Worm (Caenorhabditis elegans): Measurements from ENCODE around the gene glb-34.

ce11 chrIV:14599321-14599720, 26.8 kb upstream of the glb-34 start:
- no peak for TF ChIP-seq fkh-8 (tag; optimal IDR thresholded peaks at IDR 0.05)
- TF ChIP-seq ztf-11 (tag; optimal IDR thresholded peaks at IDR 0.05) = no peak
- no peak for TF ChIP-seq ztf-4 (tag; optimal IDR thresholded peaks at IDR 0.05)
- TF ChIP-seq egl-27 (tag; optimal IDR thresholded peaks at IDR 0.05) = no peak
- TF ChIP-seq fos-1 (tag; optimal IDR thresholded peaks at IDR 0.05) = no peak
- TF ChIP-seq lir-3 (tag; optimal IDR thresholded peaks at IDR 0.05; ENCODE audit: poor library complexity) = no peak
- no peak for TF ChIP-seq aly-2 (tag; optimal IDR thresholded peaks at IDR 0.05)
- no peak for TF ChIP-seq unc-62 (GFP tag; optimal IDR thresholded peaks at IDR 0.05)
- TF ChIP-seq mdl-1 (tag; optimal IDR thresholded peaks at IDR 0.05) = no peak

Data from whole organism, L1 larva.